Worm (Caenorhabditis elegans) whole organism, early embryonic: ENCODE measurements around the gene C44B11.6.

Experiments used
- F13C5.2 ChIP-seq: sonication (generic microtip); optimal IDR thresholded peaks from 2 replicates; lab custom pipeline; 2017; ENCODE audit warnings: mild to moderate bottlenecking, missing genetic modification characterization, inconsistent platforms, missing compliant biosample characterization
- ama-1 ChIP-seq: fragments of 150-350 bp; optimal IDR thresholded peaks from 2 replicates; lab custom pipeline; 2014
- flt-1 ChIP-seq: fragments of 200-800 bp; sonication (Bioruptor generic); IDR thresholded peaks from 2 replicates; pipeline ENCODE4 v1.3.6; 2022; ENCODE audit warnings: missing genetic modification characterization, missing compliant biosample characterization
- hmg-4 ChIP-seq: fragments of 200-800 bp; sonication (Bioruptor generic); optimal IDR thresholded peaks from 2 replicates; lab custom pipeline; 2018; ENCODE audit warnings: mild to moderate bottlenecking, missing genetic modification characterization, missing compliant biosample characterization
- hnd-1 ChIP-seq: sonication (generic microtip); optimal IDR thresholded peaks from 2 replicates; lab custom pipeline; 2016; ENCODE audit warnings: missing genetic modification characterization, missing compliant biosample characterization
- sea-1 ChIP-seq: fragments of 200-800 bp; sonication (Bioruptor generic); conservative IDR thresholded peaks from 2 replicates; pipeline ENCODE4 v1.3.6; 2022; ENCODE audit warnings: missing genetic modification characterization, missing compliant biosample characterization

DNA sequence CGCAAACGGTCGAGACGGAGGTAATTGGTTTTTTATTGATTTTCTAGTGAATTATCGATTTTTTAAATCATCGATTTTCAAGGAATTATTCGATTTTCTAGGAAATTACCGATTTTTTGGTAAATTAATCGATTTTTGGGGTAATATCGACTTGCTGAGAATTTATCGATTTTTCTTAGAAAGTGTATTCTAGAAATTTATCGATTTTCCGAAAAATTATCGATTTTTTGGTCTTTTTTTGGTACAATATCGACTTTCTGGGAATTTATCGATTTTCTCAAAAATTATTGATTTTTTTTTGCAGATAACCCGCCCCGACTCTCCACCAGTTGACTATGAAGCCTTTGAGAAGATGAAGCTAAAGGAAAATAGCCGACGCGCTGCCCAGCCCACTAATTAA is 17.6 kb downstream of the C44B11.6 start:
- TF ChIP-seq hnd-1 (no peak), sea-1 (GFP tag; lab: Robert Waterston, UW) (no peak), flt-1 (GFP tag; lab: Robert Waterston, UW) (no peak), ama-1 (no peak), F13C5.2 (tag; lab: Kevin White, UChicago) (no peak), hmg-4 (GFP tag; lab: Kevin White, UChicago) (no peak)
